Fruit fly (Drosophila melanogaster): Measurements from ENCODE around the gene per.

Gene per

DNA sequence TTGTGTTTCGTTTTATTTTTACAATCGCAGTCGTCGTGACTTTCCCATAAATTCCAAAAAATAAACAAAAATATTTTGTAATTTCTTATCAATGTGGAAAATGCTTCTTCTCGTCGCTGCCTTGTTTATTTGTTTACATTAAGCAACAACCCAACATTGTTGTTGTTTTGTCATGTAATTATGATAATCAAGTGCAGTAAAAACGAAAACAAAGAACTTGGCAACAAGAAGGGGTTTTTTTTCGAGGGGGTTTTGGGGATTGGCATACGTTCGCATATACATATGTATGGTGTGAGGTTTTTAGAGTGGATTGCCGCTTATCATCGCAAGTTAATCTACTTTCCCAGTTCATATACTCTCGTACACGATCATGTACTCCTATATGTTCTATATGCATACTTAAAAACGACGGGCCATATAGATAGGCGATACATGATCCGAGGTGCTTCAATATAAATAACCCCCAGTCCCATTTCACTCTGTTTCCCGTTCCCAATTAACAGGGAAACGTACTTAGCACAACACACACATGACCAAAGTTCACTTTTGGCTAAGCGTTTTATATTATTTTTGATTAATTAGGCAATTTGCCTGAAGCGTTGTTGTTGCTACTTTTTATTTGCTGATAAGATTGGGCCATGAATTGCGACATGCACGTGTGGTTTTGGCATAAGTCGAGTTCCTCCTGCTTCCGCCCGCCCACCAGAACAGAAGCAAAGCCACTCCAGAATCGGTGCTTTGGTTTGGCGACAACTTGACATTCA, 31.7 kb upstream of the per start (continued):
- TF ChIP-seq nerfin-1 (tag; optimal IDR thresholded peaks at IDR 0.05) = no peak
- TF ChIP-seq CG9215 (GFP tag; IDR thresholded peaks at IDR 0.05) = no peak
- no peak for TF ChIP-seq schlank (tag; optimal IDR thresholded peaks at IDR 0.05)
- TF ChIP-seq pros (GFP tag; optimal IDR thresholded peaks at IDR 0.05) = no peak
- no peak for TF ChIP-seq CG14667 (GFP tag; IDR thresholded peaks at IDR 0.05)
- TF ChIP-seq CG11723 (GFP tag; optimal IDR thresholded peaks at IDR 0.05) = peak; percentile 23
- peak; percentile 0 for TF ChIP-seq CG12769 (tag; optimal IDR thresholded peaks at IDR 0.05)
- TF ChIP-seq HLH4C (GFP tag; IDR thresholded peaks at IDR 0.05; ENCODE audit: partially characterized antibody) = no peak
- no peak for TF ChIP-seq Elba2 (GFP tag; optimal IDR thresholded peaks at IDR 0.05)
- TF ChIP-seq sim (GFP tag; IDR thresholded peaks at IDR 0.05) = no peak
- no peak for TF ChIP-seq Dip2 (GFP tag; IDR thresholded peaks at IDR 0.05)
- no peak for TF ChIP-seq zf30C (GFP tag; optimal IDR thresholded peaks at IDR 0.05)
- no peak for TF ChIP-seq abd-A (tag; optimal IDR thresholded peaks at IDR 0.05)
- TF ChIP-seq D (optimal IDR thresholded peaks at IDR 0.05) = no peak
- no peak for TF ChIP-seq D (GFP tag; optimal IDR thresholded peaks at IDR 0.05)
- TF ChIP-seq CG15696 (tag; optimal IDR thresholded peaks at IDR 0.05) = no peak
- TF ChIP-seq CG30403 (GFP tag; optimal IDR thresholded peaks at IDR 0.05) = no peak
- no peak for TF ChIP-seq Ets65A (GFP tag)
- no peak for TF ChIP-seq CG14860 (GFP tag; IDR thresholded peaks at IDR 0.05; ENCODE audit: partially characterized antibody)
- TF ChIP-seq CG9932 (GFP tag; IDR thresholded peaks at IDR 0.05) = no peak
- TF ChIP-seq CG9817 (tag; optimal IDR thresholded peaks at IDR 0.05) = no peak
- peak; percentile 4 for TF ChIP-seq CG6813 (GFP tag; optimal IDR thresholded peaks at IDR 0.05)
- no peak for TF ChIP-seq CG2202 (tag; optimal IDR thresholded peaks at IDR 0.05)
- TF ChIP-seq aop (GFP tag; IDR thresholded peaks at IDR 0.05) = no peak
- TF ChIP-seq oc (tag; optimal IDR thresholded peaks at IDR 0.05) = peak; percentile 19
- TF ChIP-seq CG16863 (GFP tag; optimal IDR thresholded peaks at IDR 0.05) = no peak
- TF ChIP-seq Lpt (GFP tag; optimal IDR thresholded peaks at IDR 0.05) = no peak
- TF ChIP-seq grau (tag; optimal IDR thresholded peaks at IDR 0.05) = no peak
- no peak for TF ChIP-seq Dref (GFP tag; IDR thresholded peaks at IDR 0.05)
- TF ChIP-seq CG8388 (GFP tag; optimal IDR thresholded peaks at IDR 0.05) = no peak
- TF ChIP-seq CG4328 (GFP tag; optimal IDR thresholded peaks at IDR 0.05) = no peak
- TF ChIP-seq peb (GFP tag; IDR thresholded peaks at IDR 0.05) = no peak
- no peak for TF ChIP-seq CG8944 (GFP tag; optimal IDR thresholded peaks at IDR 0.05)
- no peak for TF ChIP-seq HHEX (GFP tag; optimal IDR thresholded peaks at IDR 0.05)
- no peak for TF ChIP-seq CG6854 (GFP tag; optimal IDR thresholded peaks at IDR 0.05)
- TF ChIP-seq Blimp-1 (GFP tag; optimal IDR thresholded peaks at IDR 0.05) = peak; percentile 23
- no peak for TF ChIP-seq bab2 (GFP tag; optimal IDR thresholded peaks at IDR 0.05)
- no peak for TF ChIP-seq Ssrp (tag; optimal IDR thresholded peaks at IDR 0.05)
- TF ChIP-seq mld (GFP tag; IDR thresholded peaks at IDR 0.05; ENCODE audit: partially characterized antibody) = no peak
- no peak for TF ChIP-seq seq (GFP tag; IDR thresholded peaks at IDR 0.05)
- TF ChIP-seq gcm (GFP tag; optimal IDR thresholded peaks at IDR 0.05) = no peak
- no peak for TF ChIP-seq dati (GFP tag; IDR thresholded peaks at IDR 0.05)
- no peak for TF ChIP-seq CG11695 (GFP tag; IDR thresholded peaks at IDR 0.05)
- no peak for TF ChIP-seq tup (GFP tag; optimal IDR thresholded peaks at IDR 0.05)
- TF ChIP-seq CrebB (tag; optimal IDR thresholded peaks at IDR 0.05) = no peak
- peak; percentile 61 for TF ChIP-seq fd64A (GFP tag; optimal IDR thresholded peaks at IDR 0.05)
- TF ChIP-seq tin (GFP tag; optimal IDR thresholded peaks at IDR 0.05) = no peak
- TF ChIP-seq sima (GFP tag; optimal IDR thresholded peaks at IDR 0.05) = no peak
- TF ChIP-seq cas (GFP tag; IDR thresholded peaks at IDR 0.05) = no peak
- TF ChIP-seq CG15514 (GFP tag; optimal IDR thresholded peaks at IDR 0.05) = peak; percentile 0

All from whole organism, embryonic.